Fruit fly (Drosophila melanogaster) whole organism: ENCODE data around the gene CG31467.

Experiments used
- CG8478 ChIP-seq: fragments of >200 bp; optimal IDR thresholded peaks from 2 replicates; lab custom pipeline; 2018; ENCODE audit warnings: inconsistent platforms
- Dll ChIP-seq: fragments of >200 bp; optimal IDR thresholded peaks from 2 replicates; lab custom pipeline; 2017
- EcR ChIP-seq, 2 experiments: fragments of >200 bp; optimal IDR thresholded peaks; 2 replicates each; lab custom pipeline; 2017; ENCODE audit warnings: missing biosample characterization in 2 of 2, missing genetic modification characterization in 2 of 2, missing genetic modification reagents in 2 of 2
- pan ChIP-seq: fragments of >200 bp; optimal IDR thresholded peaks from 2 replicates; lab custom pipeline; 2017
- psq ChIP-seq: fragments of >200 bp; optimal IDR thresholded peaks from 2 replicates; lab custom pipeline; 2017
- usp ChIP-seq: fragments of >200 bp; optimal IDR thresholded peaks from 2 replicates; lab custom pipeline; 2017; ENCODE audit warnings: missing biosample characterization, missing genetic modification characterization, mixed read lengths

DNA sequence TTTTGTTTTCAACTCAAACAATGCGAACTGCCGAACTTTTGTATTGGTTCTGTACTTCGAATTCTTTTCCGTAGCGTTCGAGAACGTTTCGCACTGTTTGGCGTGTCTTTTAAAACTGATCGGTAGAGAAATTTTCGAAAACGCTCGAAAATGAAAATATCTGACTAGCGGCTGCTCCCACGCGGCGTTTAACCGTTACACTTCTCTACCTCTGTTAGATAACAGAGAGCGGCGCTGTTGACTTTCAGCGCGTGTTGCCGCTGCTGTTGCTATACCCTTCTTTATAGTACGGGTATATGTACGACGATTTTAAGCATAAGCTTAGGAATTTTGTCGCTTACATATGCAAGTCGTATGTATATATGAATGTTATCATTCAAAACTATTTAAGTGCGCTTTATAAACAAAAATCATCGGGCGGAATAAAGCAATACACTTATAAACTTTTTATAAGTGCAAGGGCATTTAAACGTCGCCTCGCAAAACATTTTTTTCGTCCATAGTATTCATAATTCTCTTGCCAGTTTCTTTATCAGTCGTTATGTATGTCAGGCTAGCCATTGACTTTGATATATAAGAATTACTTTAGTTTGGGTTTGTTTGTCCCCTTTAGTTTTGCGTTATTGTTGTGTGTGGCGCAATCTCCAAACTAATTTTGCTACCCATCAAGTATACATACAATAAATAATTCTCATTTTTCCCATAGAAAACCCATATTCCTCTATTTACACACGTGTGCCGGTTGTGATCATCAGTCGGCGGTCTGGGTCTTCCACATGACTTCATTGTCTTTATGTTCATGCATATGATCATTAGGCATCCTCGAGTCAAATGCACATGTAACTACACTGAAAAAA, 25.6 kb downstream of the CG31467 start, which contains the start of gene Phyhd1:
- no peak for TF ChIP-seq Dll (lab: Kevin White, UChicago)
- no peak for TF ChIP-seq psq
- TF ChIP-seq usp (GFP tag; lab: Kevin White, UChicago) = no peak
- TF ChIP-seq pan (lab: Kevin White, UChicago) = no peak
- no peak for TF ChIP-seq CG8478 (lab: Kevin White, UChicago)
- no peak for TF ChIP-seq EcR (GFP tag; optimal IDR thresholded peaks at IDR 0.05; lab: Kevin White, UChicago)
